Fruit fly (Drosophila melanogaster): ENCODE results near the gene CG31917.

The CG31917 gene

dm6 chr2L:5004677-5005463 lies 5.8 kb downstream of the CG31917 start (continued):
- peak; percentile 97 for TF ChIP-seq tin (GFP tag; optimal IDR thresholded peaks at IDR 0.05)
- TF ChIP-seq Eip74EF (GFP tag; optimal IDR thresholded peaks at IDR 0.05), result peak in 1 of 2 experiments; percentile 88
- peak; percentile 85 for TF ChIP-seq CG11696 (GFP tag; IDR thresholded peaks at IDR 0.05)
- no peak for TF ChIP-seq pros (GFP tag; optimal IDR thresholded peaks at IDR 0.05)
- TF ChIP-seq CG7372 (GFP tag; IDR thresholded peaks at IDR 0.05), result peak; percentile 94
- peak; percentile 95 for TF ChIP-seq CG10366 (GFP tag; IDR thresholded peaks at IDR 0.05)
- peak; percentile 90 for TF ChIP-seq CG31224 (GFP tag; IDR thresholded peaks at IDR 0.05)
- TF ChIP-seq Ets65A (GFP tag), result peak; percentile 99
- peak; percentile 95 for TF ChIP-seq CG12769 (tag; optimal IDR thresholded peaks at IDR 0.05)
- TF ChIP-seq CG12219 (GFP tag; optimal IDR thresholded peaks at IDR 0.05), result peak; percentile 91
- peak; percentile 93 for TF ChIP-seq ttk (GFP tag; IDR thresholded peaks at IDR 0.05)
- peak; percentile 94 for TF ChIP-seq Dad (GFP tag; optimal IDR thresholded peaks at IDR 0.05)
- peak; percentile 95 for TF ChIP-seq CG17328 (GFP tag; IDR thresholded peaks at IDR 0.05)
- TF ChIP-seq caup (GFP tag; optimal IDR thresholded peaks at IDR 0.05; ENCODE audit: severe bottlenecking), result peak; percentile 97
- TF ChIP-seq ara (GFP tag; IDR thresholded peaks at IDR 0.05), result peak; percentile 92
- TF ChIP-seq CG12942 (GFP tag; optimal IDR thresholded peaks at IDR 0.05), result peak; percentile 84
- peak; percentile 85 for TF ChIP-seq Max (GFP tag; optimal IDR thresholded peaks at IDR 0.05)
- peak; percentile 91 for TF ChIP-seq Six4 (GFP tag; optimal IDR thresholded peaks at IDR 0.05)
- peak; percentile 94 for TF ChIP-seq repo (GFP tag; optimal IDR thresholded peaks at IDR 0.05)
- TF ChIP-seq CG6272 (GFP tag; IDR thresholded peaks at IDR 0.05), result peak; percentile 94
- peak; percentile 89 for TF ChIP-seq nau (GFP tag; optimal IDR thresholded peaks at IDR 0.05)
- peak; percentile 91 for TF ChIP-seq CG8388 (GFP tag; optimal IDR thresholded peaks at IDR 0.05)
- peak; percentile 93 for TF ChIP-seq CG17612 (GFP tag; IDR thresholded peaks at IDR 0.05)
- peak; percentile 91 for TF ChIP-seq CG18476 (GFP tag; optimal IDR thresholded peaks at IDR 0.05)
- no peak for TF ChIP-seq tio (GFP tag; optimal IDR thresholded peaks at IDR 0.05)
- no peak for TF ChIP-seq Dfd (GFP tag; optimal IDR thresholded peaks at IDR 0.05)
- peak; percentile 87 for TF ChIP-seq kay (GFP tag; optimal IDR thresholded peaks at IDR 0.05)
- TF ChIP-seq CG14441 (GFP tag; IDR thresholded peaks at IDR 0.05), result peak; percentile 96
- peak; percentile 92 for TF ChIP-seq al (GFP tag; IDR thresholded peaks at IDR 0.05)
- peak; percentile 94 for TF ChIP-seq schlank (tag; optimal IDR thresholded peaks at IDR 0.05)
- TF ChIP-seq odd (GFP tag; optimal IDR thresholded peaks at IDR 0.05), result peak; percentile 88
- TF ChIP-seq bigmax (GFP tag; optimal IDR thresholded peaks at IDR 0.05), result peak; percentile 56
- peak; percentile 91 for TF ChIP-seq Mes4 (GFP tag; optimal IDR thresholded peaks at IDR 0.05)
- peak; percentile 87 for TF ChIP-seq CG30431 (GFP tag; optimal IDR thresholded peaks at IDR 0.05)
- TF ChIP-seq CG12236 (GFP tag; optimal IDR thresholded peaks at IDR 0.05), result peak; percentile 84
- TF ChIP-seq CG14965 (GFP tag; optimal IDR thresholded peaks at IDR 0.05; ENCODE audit: borderline replicate concordance), result peak; percentile 74
- peak; percentile 87 for TF ChIP-seq Sox100B (GFP tag; optimal IDR thresholded peaks at IDR 0.05)
- TF ChIP-seq Abd-B (GFP tag; optimal IDR thresholded peaks at IDR 0.05), result peak; percentile 91
- TF ChIP-seq Ada2b (GFP tag; IDR thresholded peaks at IDR 0.05), result peak; percentile 98
- TF ChIP-seq pho (GFP tag; optimal IDR thresholded peaks at IDR 0.05), result peak; percentile 97
- TF ChIP-seq fd96Cb (tag; optimal IDR thresholded peaks at IDR 0.05), result peak; percentile 93
- peak; percentile 97 for TF ChIP-seq ci (GFP tag; IDR thresholded peaks at IDR 0.05)
- TF ChIP-seq CG12071 (GFP tag; optimal IDR thresholded peaks at IDR 0.05), result peak; percentile 93
- peak; percentile 91 for TF ChIP-seq Optix (GFP tag; IDR thresholded peaks at IDR 0.05)
- peak; percentile 90 for TF ChIP-seq CG18262 (tag; optimal IDR thresholded peaks at IDR 0.05)
- peak; percentile 93 to 94 for TF ChIP-seq chif (GFP tag; optimal IDR thresholded peaks at IDR 0.05)
- peak; percentile 79; the same call in 2 of the 3 replicates for TF ChIP-seq CG2199 (GFP tag; IDR thresholded peaks at IDR 0.05)
- TF ChIP-seq ken (GFP tag; IDR thresholded peaks at IDR 0.05), result peak; percentile 95
- TF ChIP-seq CG7839 (tag; optimal IDR thresholded peaks at IDR 0.05), result peak; percentile 95

Data from whole organism, embryonic.